Fruit fly (Drosophila melanogaster): Measurements from ENCODE around the gene CG18135.

The CG18135 gene

dm6 chr3L:19014090-19014489, 16.0 kb upstream of the CG18135 start:
- no peak for TF ChIP-seq Hr39 (GFP tag; optimal IDR thresholded peaks at IDR 0.05)
- TF ChIP-seq Ets21C (GFP tag; optimal IDR thresholded peaks at IDR 0.05) = no peak
- TF ChIP-seq OdsH (GFP tag; optimal IDR thresholded peaks at IDR 0.05) = no peak
- TF ChIP-seq eg (GFP tag; IDR thresholded peaks at IDR 0.05) = no peak
- no peak for TF ChIP-seq spab (GFP tag; optimal IDR thresholded peaks at IDR 0.05)
- no peak for TF ChIP-seq fd85E (GFP tag; optimal IDR thresholded peaks at IDR 0.05)
- no peak for TF ChIP-seq Sox14 (GFP tag; optimal IDR thresholded peaks at IDR 0.05)
- TF ChIP-seq CG3032 (tag; optimal IDR thresholded peaks at IDR 0.05) = no peak
- no peak for TF ChIP-seq fkh (GFP tag; optimal IDR thresholded peaks at IDR 0.05)
- no peak for TF ChIP-seq topi (GFP tag; optimal IDR thresholded peaks at IDR 0.05)
- no peak for TF ChIP-seq CG6276 (GFP tag; optimal IDR thresholded peaks at IDR 0.05)

- no peak for TF ChIP-seq OdsH (GFP tag; optimal IDR thresholded peaks at IDR 0.05)
- no peak for TF ChIP-seq Eip75B (GFP tag; optimal IDR thresholded peaks at IDR 0.05)
- TF ChIP-seq CG8319 (GFP tag; optimal IDR thresholded peaks at IDR 0.05) = no peak
- TF ChIP-seq CG8632 (GFP tag; optimal IDR thresholded peaks at IDR 0.05) = no peak
- no peak for TF ChIP-seq Eip93F (GFP tag; optimal IDR thresholded peaks at IDR 0.05)
- TF ChIP-seq Hr4 (GFP tag; optimal IDR thresholded peaks at IDR 0.05) = no peak
- no peak for TF ChIP-seq CG6276 (GFP tag; optimal IDR thresholded peaks at IDR 0.05)
- no peak for TF ChIP-seq vri (GFP tag; optimal IDR thresholded peaks at IDR 0.05)
- no peak for TF ChIP-seq ss (GFP tag; optimal IDR thresholded peaks at IDR 0.05)
- TF ChIP-seq CG11762 (GFP tag; optimal IDR thresholded peaks at IDR 0.05; ENCODE audit: insufficient read depth) = no peak
- TF ChIP-seq fkh (GFP tag; optimal IDR thresholded peaks at IDR 0.05) = no peak
- no peak for TF ChIP-seq pdm3 (GFP tag; optimal IDR thresholded peaks at IDR 0.05)
- no peak for TF ChIP-seq fd85E (GFP tag; optimal IDR thresholded peaks at IDR 0.05)
- TF ChIP-seq Sox102F (GFP tag; optimal IDR thresholded peaks at IDR 0.05) = no peak
- no peak for TF ChIP-seq svp (GFP tag)
- TF ChIP-seq Ets21C (GFP tag; optimal IDR thresholded peaks at IDR 0.05) = no peak
- TF ChIP-seq Sox14 (GFP tag; optimal IDR thresholded peaks at IDR 0.05) = no peak
Observed at dm6 chr3L:19013086-19013752, 15.1 kb upstream of the CG18135 start.

- TF ChIP-seq achi (GFP tag; optimal IDR thresholded peaks at IDR 0.05) = peak; percentile 40
- peak; percentile 57 for TF ChIP-seq esn (GFP tag; optimal IDR thresholded peaks at IDR 0.05)
- no peak for TF ChIP-seq fd59A (GFP tag; optimal IDR thresholded peaks at IDR 0.05)
- peak; percentile 16 for TF ChIP-seq lz (GFP tag; optimal IDR thresholded peaks at IDR 0.05)
- TF ChIP-seq spab (GFP tag; optimal IDR thresholded peaks at IDR 0.05) = no peak
- TF ChIP-seq CG8319 (GFP tag; optimal IDR thresholded peaks at IDR 0.05) = no peak
- TF ChIP-seq Blimp-1 (GFP tag; optimal IDR thresholded peaks at IDR 0.05) = no peak
- peak; percentile 54 for TF ChIP-seq CG3919 (GFP tag; optimal IDR thresholded peaks at IDR 0.05)
- peak; percentile 43 for TF ChIP-seq acj6 (GFP tag; optimal IDR thresholded peaks at IDR 0.05)
- peak; percentile 65 for TF ChIP-seq pdm3 (GFP tag; optimal IDR thresholded peaks at IDR 0.05)
- no peak for TF ChIP-seq Ets21C (GFP tag; optimal IDR thresholded peaks at IDR 0.05)
- TF ChIP-seq Ets96B (tag; optimal IDR thresholded peaks at IDR 0.05) = peak; percentile 14
- no peak for TF ChIP-seq svp (GFP tag)
- TF ChIP-seq CG15336 (GFP tag; IDR thresholded peaks at IDR 0.05) = peak; percentile 81
- no peak for TF ChIP-seq CG9139 (GFP tag; optimal IDR thresholded peaks at IDR 0.05)
- peak; percentile 30 for TF ChIP-seq CG8632 (GFP tag; optimal IDR thresholded peaks at IDR 0.05)
- 0 out of 2 replicates have a peak, but pooled peaks have one; percentile 25 for TF ChIP-seq Gug (GFP tag; IDR thresholded peaks at IDR 0.05)
- no peak for TF ChIP-seq CG11902 (GFP tag; optimal IDR thresholded peaks at IDR 0.05)
- TF ChIP-seq CG11762 (GFP tag; optimal IDR thresholded peaks at IDR 0.05; ENCODE audit: insufficient read depth) = no peak
- TF ChIP-seq Eip78C (GFP tag) = peak; percentile 82
- TF ChIP-seq Hr4 (GFP tag; optimal IDR thresholded peaks at IDR 0.05) = peak; percentile 83
- TF ChIP-seq dac (GFP tag; optimal IDR thresholded peaks at IDR 0.05) = no peak
- no peak for TF ChIP-seq CG1621 (tag; optimal IDR thresholded peaks at IDR 0.05)
- TF ChIP-seq Sox15 (GFP tag; optimal IDR thresholded peaks at IDR 0.05) = no peak
- TF ChIP-seq cyc (GFP tag; optimal IDR thresholded peaks at IDR 0.05) = peak; percentile 10
- TF ChIP-seq Met (GFP tag; optimal IDR thresholded peaks at IDR 0.05) = peak; percentile 50
- TF ChIP-seq Hr39 (GFP tag; optimal IDR thresholded peaks at IDR 0.05) = no peak
- no peak for TF ChIP-seq CG3032 (tag; optimal IDR thresholded peaks at IDR 0.05)
- TF ChIP-seq CG7368 (GFP tag; optimal IDR thresholded peaks at IDR 0.05) = no peak
- peak; percentile 10 for TF ChIP-seq CG10631 (GFP tag; optimal IDR thresholded peaks at IDR 0.05)
- 0 out of 2 replicates have a peak, but pooled peaks have one; percentile 11 for TF ChIP-seq CG11294 (GFP tag; IDR thresholded peaks at IDR 0.05)
- TF ChIP-seq CG8119 (GFP tag; IDR thresholded peaks at IDR 0.05) = peak; percentile 83
- no peak for TF ChIP-seq ss (GFP tag; optimal IDR thresholded peaks at IDR 0.05)
- no peak for TF ChIP-seq Eip93F (GFP tag; optimal IDR thresholded peaks at IDR 0.05)
- no peak for TF ChIP-seq Smox (GFP tag; optimal IDR thresholded peaks at IDR 0.05)
- TF ChIP-seq CG34406 (GFP tag; optimal IDR thresholded peaks at IDR 0.05) = peak; percentile 1
Observed at dm6 chr3L:19011174-19011573, 13.1 kb upstream of the CG18135 start.

Data from whole organism, prepupa.